Worm (Caenorhabditis elegans) whole organism, L1 larva: ENCODE data around the gene F09B12.3.

Experiments used
- aly-2 ChIP-seq: fragments of 150-350 bp; optimal IDR thresholded peaks from 2 replicates; lab custom pipeline; 2014; ENCODE audit warnings: missing biosample characterization, missing genetic modification characterization
- ama-1 ChIP-seq: fragments of 150-350 bp; optimal IDR thresholded peaks from 2 replicates; lab custom pipeline; 2014
- egl-27 ChIP-seq, 2 experiments: fragments of 150-350 bp in 1 of 2; sonication (generic microtip); optimal IDR thresholded peaks; 3 replicates each; lab custom pipeline; 2017 to 2018; ENCODE audit warnings: missing biosample characterization in 2 of 2, missing genetic modification characterization in 2 of 2, missing genetic modification reagents in 2 of 2
- elt-3 ChIP-seq, 6 experiments: fragments of 150-350 bp in 1 of 6; sonication (generic microtip); optimal IDR thresholded peaks; 2 replicates each; lab custom pipeline; 2017 to 2018; ENCODE audit warnings: missing biosample characterization in 6 of 6, missing genetic modification characterization in 6 of 6, inconsistent platforms in 1 of 6
- fkh-10 ChIP-seq: sonication (generic microtip); optimal IDR thresholded peaks from 2 replicates; lab custom pipeline; 2017; ENCODE audit warnings: missing biosample characterization, missing genetic modification reagents, missing genetic modification characterization
- hlh-4 ChIP-seq: sonication (generic microtip); optimal IDR thresholded peaks from 2 replicates; lab custom pipeline; 2016; ENCODE audit warnings: mild to moderate bottlenecking, missing genetic modification characterization, missing compliant biosample characterization
- nhr-28 ChIP-seq: fragments of 150-350 bp; optimal IDR thresholded peaks from 2 replicates; lab custom pipeline; 2014; ENCODE audit warnings: missing biosample characterization, missing genetic modification characterization
- nhr-77 ChIP-seq: fragments of 150-350 bp; optimal IDR thresholded peaks from 2 replicates; lab custom pipeline; 2014; ENCODE audit warnings: missing biosample characterization, missing genetic modification characterization
- skn-1 ChIP-seq: fragments of 150-350 bp; optimal IDR thresholded peaks from 2 replicates; lab custom pipeline; 2014; ENCODE audit warnings: missing biosample characterization, missing genetic modification characterization
- unc-130 ChIP-seq: fragments of 150-350 bp; optimal IDR thresholded peaks from 2 replicates; lab custom pipeline; 2017; ENCODE audit warnings: missing biosample characterization, missing genetic modification characterization, inconsistent platforms
- unc-62 ChIP-seq: fragments of 150-350 bp; optimal IDR thresholded peaks from 2 replicates; lab custom pipeline; 2014; ENCODE audit warnings: missing biosample characterization, missing genetic modification reagents, missing genetic modification characterization

DNA sequence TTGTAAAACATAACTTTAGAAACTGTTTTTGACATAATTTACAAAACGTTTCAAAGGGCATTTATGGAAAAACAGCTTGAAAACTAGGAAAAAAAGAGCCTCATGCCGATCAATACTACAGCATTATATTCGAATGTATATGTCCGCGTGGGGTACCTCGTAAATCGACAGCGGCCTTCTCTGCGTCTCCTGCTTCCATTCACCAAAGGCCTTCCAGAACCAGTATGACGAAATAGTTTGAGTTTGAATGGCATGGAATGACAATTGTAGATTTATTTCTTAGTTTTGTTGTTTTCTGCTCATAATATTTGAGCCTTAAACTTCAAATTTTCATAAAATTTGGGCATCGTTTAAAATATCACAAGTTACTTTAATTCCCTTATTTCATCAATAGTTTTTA, 52.4 kb downstream of the F09B12.3 start:
- TF ChIP-seq nhr-28 (no peak), egl-27 (tag; optimal IDR thresholded peaks at IDR 0.05; lab: Kevin White, UChicago) (no peak), unc-130 (tag; lab: Kevin White, UChicago) (no peak), ama-1 (lab: Kevin White, UChicago) (no peak), unc-62 (GFP tag; lab: Kevin White, UChicago) (no peak), fkh-10 (GFP tag; lab: Kevin White, UChicago) (no peak), skn-1 (tag; lab: Kevin White, UChicago) (peak; percentile 49), hlh-4 (tag; lab: Kevin White, UChicago) (no peak), elt-3 (tag; optimal IDR thresholded peaks at IDR 0.05; lab: Kevin White, UChicago) (no peak), nhr-77 (tag; lab: Kevin White, UChicago) (no peak), aly-2 (no peak)
